Worm (Caenorhabditis elegans): ENCODE measurements around the gene srg-3.

DNA sequence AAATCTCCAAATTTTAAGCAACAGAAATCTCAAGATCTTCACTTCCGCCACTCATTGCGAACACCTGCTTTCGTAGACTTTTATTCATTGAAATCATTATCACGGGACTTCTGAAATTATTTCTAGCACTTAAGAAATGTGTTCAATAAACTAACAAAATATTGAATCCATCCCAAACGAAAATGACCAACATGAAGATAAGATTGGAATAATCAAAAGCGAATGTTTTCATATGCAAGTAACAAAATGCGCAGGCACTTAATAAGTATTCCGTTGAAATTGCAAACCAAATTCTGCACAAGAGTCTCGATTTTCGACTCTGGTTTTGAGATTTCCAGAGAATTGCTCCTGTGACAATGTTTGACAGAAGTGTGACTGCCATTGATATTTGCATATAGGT is 5.7 kb downstream of the srg-3 start, which contains the start of gene srg-5:
- TF ChIP-seq php-3 (GFP tag; IDR thresholded peaks at IDR 0.05), result no peak
- no peak for TF ChIP-seq lin-39 (tag; optimal IDR thresholded peaks at IDR 0.05)
- no peak for TF ChIP-seq daf-12 (tag; optimal IDR thresholded peaks at IDR 0.05)
- no peak for TF ChIP-seq snpc-4 (tag; optimal IDR thresholded peaks at IDR 0.05)
- no peak for TF ChIP-seq ctbp-1 (GFP tag; IDR thresholded peaks at IDR 0.05)
- no peak for TF ChIP-seq jun-1 (tag; optimal IDR thresholded peaks at IDR 0.05)
- TF ChIP-seq egl-27 (tag; optimal IDR thresholded peaks at IDR 0.05), result no peak
- TF ChIP-seq lin-13 (GFP tag; optimal IDR thresholded peaks at IDR 0.05), result no peak
- TF ChIP-seq unc-62 (GFP tag; optimal IDR thresholded peaks at IDR 0.05 in 1 of 2), result no peak
- TF ChIP-seq unc-62 (tag; optimal IDR thresholded peaks at IDR 0.05), result no peak
- no peak for TF ChIP-seq zip-11 (GFP tag; IDR thresholded peaks at IDR 0.05)
- TF ChIP-seq aly-2 (tag; optimal IDR thresholded peaks at IDR 0.05), result no peak
- TF ChIP-seq aha-1 (tag), result no peak
- no peak for TF ChIP-seq ztf-11 (tag; optimal IDR thresholded peaks at IDR 0.05)

Data from whole organism, L4 larva.